Fruit fly (Drosophila melanogaster) whole organism: ENCODE measurements around the gene CG31388.

Experiments used
- CG8478 ChIP-seq: fragments of >200 bp; optimal IDR thresholded peaks from 2 replicates; lab custom pipeline; 2018; ENCODE audit warnings: inconsistent platforms
- psq ChIP-seq: fragments of >200 bp; optimal IDR thresholded peaks from 2 replicates; lab custom pipeline; 2017
- usp ChIP-seq: fragments of >200 bp; optimal IDR thresholded peaks from 2 replicates; lab custom pipeline; 2017; ENCODE audit warnings: missing biosample characterization, missing genetic modification characterization, mixed read lengths

DNA sequence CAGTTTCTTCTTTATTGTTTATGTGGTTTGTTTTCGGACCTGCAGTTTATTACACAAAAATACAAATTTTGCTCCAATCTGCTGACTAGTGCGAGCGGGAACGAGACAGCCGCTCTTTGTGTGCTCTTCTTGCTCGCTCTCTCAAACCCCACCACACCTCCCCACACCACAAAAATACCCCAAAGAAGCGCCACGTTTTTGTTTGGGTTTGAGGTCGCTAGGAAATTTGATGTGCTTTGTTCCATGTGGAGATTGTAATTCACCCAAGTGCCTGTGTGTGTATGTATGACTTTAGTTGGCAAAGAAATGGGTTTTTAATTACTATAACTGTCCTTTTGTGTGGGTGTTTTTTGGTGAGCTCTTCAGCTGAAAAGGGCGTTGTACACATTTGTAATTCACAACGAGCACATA is 39.5 kb upstream of the CG31388 start:
- TF ChIP-seq CG8478 (lab: Kevin White, UChicago) (no peak), usp (no peak), psq (lab: Kevin White, UChicago) (no peak)
